Fruit fly (Drosophila melanogaster): ENCODE measurements around the gene TORIP.

The TORIP gene

dm6 chr3L:19817807-19818531 lies 13.1 kb upstream of the TORIP start, which contains the start of the genes Fibp and Deaf1 (continued):
- no peak for TF ChIP-seq CG17612 (GFP tag; IDR thresholded peaks at IDR 0.05)
- TF ChIP-seq Scr (GFP tag; IDR thresholded peaks at IDR 0.05; ENCODE audit: partially characterized antibody) = peak; percentile 97
- TF ChIP-seq Neu2 (GFP tag; optimal IDR thresholded peaks at IDR 0.05; ENCODE audit: borderline replicate concordance) = peak; percentile 21
- peak; percentile 68 for TF ChIP-seq bcd (GFP tag; optimal IDR thresholded peaks at IDR 0.05)
- peak; percentile 94 for TF ChIP-seq sna (GFP tag; IDR thresholded peaks at IDR 0.05; ENCODE audit: partially characterized antibody)
- peak; percentile 40 for TF ChIP-seq NC2α (GFP tag; optimal IDR thresholded peaks at IDR 0.05)
- TF ChIP-seq CG14667 (GFP tag; IDR thresholded peaks at IDR 0.05) = peak; percentile 55; the same call in 1 of the 2 replicates
- TF ChIP-seq mam (GFP tag; optimal IDR thresholded peaks at IDR 0.05) = peak; percentile 90
- no peak for TF ChIP-seq en (GFP tag; optimal IDR thresholded peaks at IDR 0.05)
- TF ChIP-seq BEAF-32 (GFP tag; optimal IDR thresholded peaks at IDR 0.05) = peak; percentile 100
- no peak for TF ChIP-seq CG6254 (GFP tag; optimal IDR thresholded peaks at IDR 0.05)
- TF ChIP-seq PHDP (tag; optimal IDR thresholded peaks at IDR 0.05) = peak; percentile 68
- TF ChIP-seq ERR (GFP tag; optimal IDR thresholded peaks at IDR 0.05) = peak; percentile 73
- TF ChIP-seq CG11093 (GFP tag; IDR thresholded peaks at IDR 0.05) = peak; percentile 62; the same call in 2 of the 3 replicates
- TF ChIP-seq CG12942 (GFP tag; optimal IDR thresholded peaks at IDR 0.05) = peak; percentile 76
- peak; percentile 71 for TF ChIP-seq al (GFP tag; IDR thresholded peaks at IDR 0.05)
- peak; percentile 43 for TF ChIP-seq CG1603 (tag; optimal IDR thresholded peaks at IDR 0.05)
- TF ChIP-seq CG6689 (GFP tag; IDR thresholded peaks at IDR 0.05) = peak; percentile 55
- TF ChIP-seq Hr3 (GFP tag; optimal IDR thresholded peaks at IDR 0.05) = peak; percentile 86
- TF ChIP-seq CG8359 (GFP tag; optimal IDR thresholded peaks at IDR 0.05; ENCODE audit: borderline replicate concordance) = peak; percentile 5
- peak; percentile 97 for TF ChIP-seq mld (GFP tag; IDR thresholded peaks at IDR 0.05; ENCODE audit: partially characterized antibody)
- TF ChIP-seq Kr (GFP tag; optimal IDR thresholded peaks at IDR 0.05) = no peak
- TF ChIP-seq CG10267 (tag; optimal IDR thresholded peaks at IDR 0.05) = peak; percentile 72
- TF ChIP-seq crp (GFP tag; optimal IDR thresholded peaks at IDR 0.05) = peak in 1 of 2 experiments; percentile 43
- TF ChIP-seq vvl (GFP tag; IDR thresholded peaks at IDR 0.05) = peak; percentile 57; the same call in 1 of the 2 replicates
- TF ChIP-seq CG9797 (GFP tag; optimal IDR thresholded peaks at IDR 0.05) = peak; percentile 51
- TF ChIP-seq NFAT (GFP tag; IDR thresholded peaks at IDR 0.05) = peak; percentile 80
- TF ChIP-seq Antp (GFP tag; optimal IDR thresholded peaks at IDR 0.05) = peak; percentile 85
- peak; percentile 84 for TF ChIP-seq CG8924 (tag; optimal IDR thresholded peaks at IDR 0.05)
- peak; percentile 85 for TF ChIP-seq phol (tag; optimal IDR thresholded peaks at IDR 0.05)
- peak; percentile 54 for TF ChIP-seq CG10209 (GFP tag; optimal IDR thresholded peaks at IDR 0.05)
- TF ChIP-seq CG14050 (GFP tag; IDR thresholded peaks at IDR 0.05) = peak; percentile 54; the same call in 2 of the 3 replicates
- TF ChIP-seq CHES-1-like (GFP tag; optimal IDR thresholded peaks at IDR 0.05) = peak; percentile 83
- TF ChIP-seq twi (tag; optimal IDR thresholded peaks at IDR 0.05) = peak; percentile 64
- TF ChIP-seq CG8290 (GFP tag; optimal IDR thresholded peaks at IDR 0.05) = peak; percentile 83
- TF ChIP-seq CG8290 (tag; optimal IDR thresholded peaks at IDR 0.05) = peak; percentile 48 to 91
- TF ChIP-seq dati (GFP tag; IDR thresholded peaks at IDR 0.05) = no peak
- TF ChIP-seq NK7.1 (GFP tag; optimal IDR thresholded peaks at IDR 0.05) = peak; percentile 57
- TF ChIP-seq vfl (GFP tag; optimal IDR thresholded peaks at IDR 0.05) = peak; percentile 79
- TF ChIP-seq Bteb2 (GFP tag; optimal IDR thresholded peaks at IDR 0.05) = peak; percentile 89
- TF ChIP-seq CG7271 (tag; optimal IDR thresholded peaks at IDR 0.05) = no peak
- no peak for TF ChIP-seq CG1832 (GFP tag; optimal IDR thresholded peaks at IDR 0.05)
- TF ChIP-seq repo (GFP tag; optimal IDR thresholded peaks at IDR 0.05) = peak; percentile 51
- peak; percentile 64 for TF ChIP-seq fd96Cb (tag; optimal IDR thresholded peaks at IDR 0.05)
- peak; percentile 64 for TF ChIP-seq Hmx (GFP tag; optimal IDR thresholded peaks at IDR 0.05)
- peak; percentile 73 to 82 for TF ChIP-seq Hr51 (GFP tag; optimal IDR thresholded peaks at IDR 0.05)
- TF ChIP-seq CG10959 (GFP tag; IDR thresholded peaks at IDR 0.05) = no peak
- no peak for TF ChIP-seq Sox102F (GFP tag; optimal IDR thresholded peaks at IDR 0.05)
- peak; percentile 86 for TF ChIP-seq shn (GFP tag; optimal IDR thresholded peaks at IDR 0.05)
